Worm (Caenorhabditis elegans): ENCODE measurements around the gene nhr-203.

DNA sequence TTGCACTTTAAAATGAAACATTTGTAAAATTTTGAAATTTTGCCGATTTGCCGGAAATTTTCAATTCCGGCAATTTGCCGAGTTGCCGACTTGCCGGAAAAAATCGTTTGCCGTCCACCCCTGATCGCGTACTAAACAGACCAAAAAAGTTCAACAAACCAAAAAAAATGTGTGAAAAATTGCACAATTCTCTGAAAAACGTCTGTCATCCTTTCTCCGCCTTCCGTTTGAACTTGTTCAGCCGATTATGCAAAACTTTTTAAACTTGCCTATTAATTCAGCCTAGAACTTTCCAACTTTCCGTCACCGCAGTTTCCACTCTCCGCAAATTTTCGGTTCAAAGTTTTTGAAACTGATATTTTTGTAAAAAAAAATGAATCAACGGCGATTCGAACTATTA is 35.5 kb upstream of the nhr-203 start, which contains the start of gene B0554.5:
- TF ChIP-seq unc-39 (tag; optimal IDR thresholded peaks at IDR 0.05), result no peak
- TF ChIP-seq nhr-237 (tag; optimal IDR thresholded peaks at IDR 0.05), result no peak
- no peak for TF ChIP-seq mdl-1 (tag; optimal IDR thresholded peaks at IDR 0.05)
- TF ChIP-seq elt-2 (tag; optimal IDR thresholded peaks at IDR 0.05), result no peak
- TF ChIP-seq elt-1 (tag; optimal IDR thresholded peaks at IDR 0.05), result no peak
- no peak for TF ChIP-seq nhr-77 (tag; optimal IDR thresholded peaks at IDR 0.05)

Measured in whole organism, L3 larva.